Worm (Caenorhabditis elegans) whole organism, young adult: ENCODE measurements around the gene C33H5.2.

ENCODE experiments used
- F37B4.10 ChIP-seq: fragments of 200-800 bp; sonication (Bioruptor generic); IDR thresholded peaks from 2 replicates; pipeline ENCODE4 v1.3.6; 2022; ENCODE audit warnings: missing genetic modification characterization, missing compliant biosample characterization
- Y53F4B.3 ChIP-seq: fragments of 200-800 bp; sonication (Bioruptor generic); IDR thresholded peaks from 2 replicates; pipeline ENCODE4 v1.3.6; 2022; ENCODE audit warnings: missing genetic modification reagents, missing genetic modification characterization, missing compliant biosample characterization
- Y95B8A.8 ChIP-seq: fragments of 200-800 bp; sonication (Bioruptor generic); IDR thresholded peaks from 2 replicates; pipeline ENCODE4 v1.3.6; 2022; ENCODE audit warnings: missing genetic modification reagents, missing genetic modification characterization, missing compliant biosample characterization
- ama-1 ChIP-seq, 3 experiments: fragments of 150-350 bp in 1 of 3; sonication (generic microtip) in 2 of 3; optimal IDR thresholded peaks; 2 replicates each; lab custom pipeline; 2014 to 2018; ENCODE audit warnings: missing biosample characterization in 2 of 3, missing genetic modification characterization in 2 of 3, missing genetic modification reagents in 2 of 3
- cebp-1 ChIP-seq, 2 experiments: fragments of 200-800 bp in 1 of 2; sonication (Bioruptor generic) in 1 of 2; sonication (generic microtip) in 1 of 2; IDR thresholded peaks in 1 of 2; optimal IDR thresholded peaks in 1 of 2; 2 replicates each; pipeline versions ENCODE4 v1.3.6 to Lab custom; 2017 to 2022; ENCODE audit warnings: missing compliant biosample characterization in 2 of 2, missing genetic modification characterization in 2 of 2, mild to moderate bottlenecking in 1 of 2, missing genetic modification reagents in 1 of 2, moderate library complexity in 1 of 2
- lag-1 ChIP-seq: fragments of 200-800 bp; sonication (Bioruptor generic); IDR thresholded peaks from 2 replicates; pipeline ENCODE4 v1.3.6; 2022; ENCODE audit warnings: missing genetic modification reagents, missing genetic modification characterization, missing compliant biosample characterization
- nfya-2 ChIP-seq: fragments of 200-800 bp; sonication (Bioruptor generic); IDR thresholded peaks from 2 replicates; pipeline ENCODE4 v1.3.6; 2022; ENCODE audit warnings: missing genetic modification reagents, missing genetic modification characterization, missing compliant biosample characterization
- snpc-4 ChIP-seq, 5 experiments: fragments of 150-350 bp in 1 of 5; sonication (generic microtip) in 4 of 5; optimal IDR thresholded peaks; 2 replicates each; lab custom pipeline; 2014 to 2018; ENCODE audit warnings: missing genetic modification characterization in 5 of 5, missing biosample characterization in 3 of 5, antibody characterized with exemption in 2 of 5, mild to moderate bottlenecking in 2 of 5, missing compliant biosample characterization in 2 of 5, missing genotype in 2 of 5, moderate library complexity in 2 of 5, missing genetic modification reagents in 1 of 5
- somi-1 ChIP-seq: fragments of 200-800 bp; sonication (Bioruptor generic); optimal IDR thresholded peaks from 2 replicates; lab custom pipeline; 2018; ENCODE audit warnings: mild to moderate bottlenecking, missing genetic modification characterization, missing compliant biosample characterization

- no peak for TF ChIP-seq cebp-1 (GFP tag; IDR thresholded peaks at IDR 0.05; lab: Robert Waterston, UW)
- no peak for TF ChIP-seq cebp-1 (tag; optimal IDR thresholded peaks at IDR 0.05; lab: Kevin White, UChicago)
- no peak for TF ChIP-seq F37B4.10 (GFP tag; lab: Robert Waterston, UW)
- TF ChIP-seq somi-1 (GFP tag; lab: Kevin White, UChicago), result no peak
- no peak for TF ChIP-seq nfya-2 (GFP tag; lab: Robert Waterston, UW)
- TF ChIP-seq Y53F4B.3 (GFP tag; lab: Robert Waterston, UW), result no peak
- TF ChIP-seq ama-1 (optimal IDR thresholded peaks at IDR 0.05; lab: Kevin White, UChicago), result no peak
- TF ChIP-seq ama-1 (GFP tag; optimal IDR thresholded peaks at IDR 0.05; lab: Kevin White, UChicago), result no peak
- TF ChIP-seq Y95B8A.8, result no peak
- no peak for TF ChIP-seq snpc-4 (GFP tag; optimal IDR thresholded peaks at IDR 0.05; lab: Kevin White, UChicago)
- no peak for TF ChIP-seq snpc-4 (tag; optimal IDR thresholded peaks at IDR 0.05; lab: Kevin White, UChicago)
- no peak for TF ChIP-seq lag-1 (GFP tag; lab: Robert Waterston, UW)
Observed at ce11 chrIV:7803250-7803649, 1.6 kb upstream of the C33H5.2 start, which contains the start of gene C33H5.16.
